Worm (Caenorhabditis elegans): ENCODE measurements around the gene F54D5.3.

DNA sequence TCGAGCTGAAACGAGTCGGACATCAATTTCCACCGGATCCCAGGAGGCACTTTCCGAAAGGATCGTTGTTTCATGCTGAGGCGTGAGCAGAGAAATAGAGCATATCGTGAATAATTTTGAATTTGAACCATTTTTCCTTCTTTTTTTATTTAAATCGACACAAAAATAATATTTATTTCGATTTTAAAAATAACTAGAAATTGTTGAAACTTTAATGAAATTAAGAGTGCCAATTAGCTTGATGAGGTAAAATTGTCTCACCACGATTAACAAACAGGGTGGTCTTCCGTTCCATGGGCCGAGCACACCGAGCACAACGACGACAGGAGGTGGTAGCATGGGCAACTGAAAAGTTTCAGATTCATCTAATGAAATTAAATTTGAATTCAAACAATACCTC, 16.7 kb downstream of the F54D5.3 start:
- TF ChIP-seq hmbx-1 (tag; optimal IDR thresholded peaks at IDR 0.05), result no peak
- TF ChIP-seq F13C5.2 (tag; optimal IDR thresholded peaks at IDR 0.05), result no peak
